Fruit fly (Drosophila melanogaster): ENCODE measurements around the gene CG42613.

CG42613 gene

DNA sequence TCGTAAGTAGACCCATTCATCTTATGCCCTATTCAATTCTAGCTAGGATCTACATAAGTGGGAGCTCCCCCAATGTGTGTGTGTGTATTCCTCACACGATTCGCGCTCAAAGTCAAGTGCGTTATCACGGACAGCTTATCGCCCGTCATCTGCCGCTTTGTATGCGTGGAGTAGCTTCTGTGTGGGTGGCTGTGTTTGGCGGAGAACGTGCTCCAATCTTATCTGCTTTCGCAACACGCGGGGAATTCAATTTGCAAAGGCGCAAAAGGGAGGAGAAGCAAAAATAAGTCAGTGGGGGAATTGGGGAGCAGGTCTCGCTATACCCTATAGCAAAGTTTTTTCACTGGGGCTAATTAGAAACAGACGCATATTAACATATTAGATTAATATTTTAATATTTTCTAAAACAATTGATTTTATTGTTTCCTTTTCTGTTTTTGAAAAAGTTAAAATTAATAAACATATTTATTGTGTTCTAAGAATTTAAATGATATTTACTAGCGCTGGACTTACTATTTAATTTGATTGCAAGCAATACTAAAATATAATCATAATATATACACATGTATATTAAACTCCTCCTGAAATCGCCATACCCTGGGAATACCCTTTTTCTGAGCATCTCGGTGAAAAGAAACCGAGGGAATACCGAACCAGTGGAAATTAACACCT is 56.3 kb downstream of the CG42613 start (continued):
- TF ChIP-seq pum (GFP tag; optimal IDR thresholded peaks at IDR 0.05), result no peak
- TF ChIP-seq HLHmδ (GFP tag; optimal IDR thresholded peaks at IDR 0.05), result no peak
- no peak for TF ChIP-seq gce (GFP tag; IDR thresholded peaks at IDR 0.05)
- TF ChIP-seq CG7839 (tag; optimal IDR thresholded peaks at IDR 0.05), result peak; percentile 53
- peak; percentile 46 for TF ChIP-seq lilli (GFP tag; optimal IDR thresholded peaks at IDR 0.05)
- TF ChIP-seq CG13624 (GFP tag; optimal IDR thresholded peaks at IDR 0.05), result no peak
- no peak for TF ChIP-seq chm (GFP tag; IDR thresholded peaks at IDR 0.05)
- no peak for TF ChIP-seq bowl (GFP tag; IDR thresholded peaks at IDR 0.05)
- no peak for TF ChIP-seq NC2α (GFP tag; optimal IDR thresholded peaks at IDR 0.05)
- no peak for TF ChIP-seq stwl (tag; optimal IDR thresholded peaks at IDR 0.05)
- TF ChIP-seq tap (tag; optimal IDR thresholded peaks at IDR 0.05), result no peak
- no peak for TF ChIP-seq sr (GFP tag; IDR thresholded peaks at IDR 0.05)
- no peak for TF ChIP-seq Xbp1 (GFP tag; optimal IDR thresholded peaks at IDR 0.05)
- no peak for TF ChIP-seq hth (optimal IDR thresholded peaks at IDR 0.05)
- TF ChIP-seq Nf-YA (GFP tag; IDR thresholded peaks at IDR 0.05), result no peak
- TF ChIP-seq hb (GFP tag; IDR thresholded peaks at IDR 0.05; ENCODE audit: partially characterized antibody), result no peak
- no peak for TF ChIP-seq CG11560 (tag; IDR thresholded peaks at IDR 0.05)
- no peak for TF ChIP-seq emc (GFP tag; optimal IDR thresholded peaks at IDR 0.05)
- no peak for TF ChIP-seq CG6272 (GFP tag; IDR thresholded peaks at IDR 0.05)
- no peak for TF ChIP-seq dmrt11E (tag; optimal IDR thresholded peaks at IDR 0.05)
- no peak for TF ChIP-seq CG17802 (tag; optimal IDR thresholded peaks at IDR 0.05)
- no peak for TF ChIP-seq Rfx (GFP tag; IDR thresholded peaks at IDR 0.05)
- TF ChIP-seq sc (optimal IDR thresholded peaks at IDR 0.05), result no peak
- TF ChIP-seq sc (GFP tag; optimal IDR thresholded peaks at IDR 0.05), result no peak
- no peak for TF ChIP-seq bigmax (GFP tag; optimal IDR thresholded peaks at IDR 0.05)
- TF ChIP-seq gem (tag; optimal IDR thresholded peaks at IDR 0.05), result peak; percentile 71
- no peak for TF ChIP-seq Atf3 (GFP tag; optimal IDR thresholded peaks at IDR 0.05)
- peak; percentile 77 for TF ChIP-seq Hmr (GFP tag; optimal IDR thresholded peaks at IDR 0.05)
- no peak for TF ChIP-seq CG4328 (GFP tag; optimal IDR thresholded peaks at IDR 0.05)
- peak; percentile 63 for TF ChIP-seq dysf (GFP tag; IDR thresholded peaks at IDR 0.05)
- TF ChIP-seq sd (tag; optimal IDR thresholded peaks at IDR 0.05), result peak; percentile 45
- TF ChIP-seq Bteb2 (GFP tag; optimal IDR thresholded peaks at IDR 0.05), result no peak
- TF ChIP-seq dpn (GFP tag; optimal IDR thresholded peaks at IDR 0.05), result peak in 1 of 2 experiments; percentile 15
- no peak for TF ChIP-seq unc-4 (GFP tag; IDR thresholded peaks at IDR 0.05; ENCODE audit: partially characterized antibody)
- TF ChIP-seq zf30C (GFP tag; optimal IDR thresholded peaks at IDR 0.05), result no peak
- no peak for TF ChIP-seq Ssrp (tag; optimal IDR thresholded peaks at IDR 0.05)
- peak; percentile 41 for TF ChIP-seq Med (GFP tag)
- TF ChIP-seq Hsf (GFP tag; optimal IDR thresholded peaks at IDR 0.05), result peak; percentile 24
- TF ChIP-seq so (GFP tag; IDR thresholded peaks at IDR 0.05), result no peak
- no peak for TF ChIP-seq esg (GFP tag; conservative IDR thresholded peaks at IDR 0.05)
- TF ChIP-seq crp (GFP tag; optimal IDR thresholded peaks at IDR 0.05), result no peak
- TF ChIP-seq otp (GFP tag; IDR thresholded peaks at IDR 0.05), result no peak
- TF ChIP-seq bab2 (GFP tag; optimal IDR thresholded peaks at IDR 0.05), result no peak
- TF ChIP-seq trh (GFP tag; optimal IDR thresholded peaks at IDR 0.05), result no peak
- TF ChIP-seq Abd-B (GFP tag; optimal IDR thresholded peaks at IDR 0.05), result no peak
- no peak for TF ChIP-seq ato (GFP tag; IDR thresholded peaks at IDR 0.05; ENCODE audit: partially characterized antibody)
- no peak for TF ChIP-seq CG6791 (GFP tag; IDR thresholded peaks at IDR 0.05; ENCODE audit: partially characterized antibody)
- TF ChIP-seq ranshi (GFP tag; IDR thresholded peaks at IDR 0.05), result no peak
- TF ChIP-seq Sox102F (GFP tag; optimal IDR thresholded peaks at IDR 0.05), result peak; percentile 26
- TF ChIP-seq CG14710 (tag; optimal IDR thresholded peaks at IDR 0.05), result no peak
- TF ChIP-seq CG15011 (GFP tag; optimal IDR thresholded peaks at IDR 0.05), result peak; percentile 22
